Worm (Caenorhabditis elegans) whole organism, L1 larva: Measurements from ENCODE around the gene C07D8.6.

Experiments
- C34B4.2 ChIP-seq: sonication (generic microtip); optimal IDR thresholded peaks from 2 replicates; lab custom pipeline; 2017; ENCODE audit warnings: mild to moderate bottlenecking, missing genetic modification characterization, missing compliant biosample characterization
- F16B12.6 ChIP-seq: fragments of 150-350 bp; optimal IDR thresholded peaks from 2 replicates; lab custom pipeline; 2014; ENCODE audit warnings: missing biosample characterization, missing genetic modification characterization
- Y116A8C.19 ChIP-seq: sonication (generic microtip); optimal IDR thresholded peaks from 2 replicates; lab custom pipeline; 2016; ENCODE audit warnings: missing compliant biosample characterization, missing genetic modification characterization, borderline replicate concordance
- aly-2 ChIP-seq: fragments of 150-350 bp; optimal IDR thresholded peaks from 2 replicates; lab custom pipeline; 2014; ENCODE audit warnings: missing biosample characterization, missing genetic modification characterization
- blmp-1 ChIP-seq: fragments of 150-350 bp; optimal IDR thresholded peaks from 2 replicates; lab custom pipeline; 2014; ENCODE audit warnings: missing biosample characterization, missing genetic modification characterization
- ceh-63 ChIP-seq: fragments of 200-800 bp; sonication (Bioruptor generic); optimal IDR thresholded peaks from 2 replicates; lab custom pipeline; 2018; ENCODE audit warnings: mild to moderate bottlenecking, missing genetic modification characterization, missing compliant biosample characterization
- ceh-8 ChIP-seq: fragments of 200-800 bp; sonication (Bioruptor generic); optimal IDR thresholded peaks from 2 replicates; lab custom pipeline; 2018; ENCODE audit warnings: mild to moderate bottlenecking, missing genetic modification characterization, moderate library complexity, missing compliant biosample characterization
- ceh-82 ChIP-seq, 3 experiments: fragments of 150-350 bp in 1 of 3; sonication (generic microtip) in 2 of 3; optimal IDR thresholded peaks; 2 replicates each; lab custom pipeline; 2014 to 2017; ENCODE audit warnings: missing biosample characterization in 3 of 3, missing genetic modification characterization in 3 of 3
- ceh-90 ChIP-seq: sonication (generic microtip); optimal IDR thresholded peaks from 2 replicates; lab custom pipeline; 2016; ENCODE audit warnings: missing genetic modification characterization, missing compliant biosample characterization
- ces-1 ChIP-seq: fragments of 150-350 bp; optimal IDR thresholded peaks from 2 replicates; lab custom pipeline; 2014; ENCODE audit warnings: missing biosample characterization, missing genetic modification reagents, missing genetic modification characterization
- dsc-1 ChIP-seq: sonication (generic microtip); optimal IDR thresholded peaks from 2 replicates; lab custom pipeline; 2016; ENCODE audit warnings: mild to moderate bottlenecking, missing genetic modification characterization, missing compliant biosample characterization
- egl-13 ChIP-seq: sonication (generic microtip); optimal IDR thresholded peaks from 2 replicates; lab custom pipeline; 2016; ENCODE audit warnings: missing genotype, missing genetic modification reagents, missing genetic modification characterization, missing compliant biosample characterization
- egl-27 ChIP-seq, 2 experiments: fragments of 150-350 bp in 1 of 2; sonication (generic microtip); optimal IDR thresholded peaks; 3 replicates each; lab custom pipeline; 2017 to 2018; ENCODE audit warnings: missing biosample characterization in 2 of 2, missing genetic modification characterization in 2 of 2, missing genetic modification reagents in 2 of 2
- elt-3 ChIP-seq, 6 experiments: fragments of 150-350 bp in 1 of 6; sonication (generic microtip); optimal IDR thresholded peaks; 2 replicates each; lab custom pipeline; 2017 to 2018; ENCODE audit warnings: missing biosample characterization in 6 of 6, missing genetic modification characterization in 6 of 6, inconsistent platforms in 1 of 6
- ets-5 ChIP-seq: fragments of 200-800 bp; sonication (Bioruptor generic); IDR thresholded peaks from 2 replicates; pipeline ENCODE4 v1.3.6; 2022; ENCODE audit warnings: missing genetic modification characterization, missing compliant biosample characterization
- irx-1 ChIP-seq: sonication (generic microtip); optimal IDR thresholded peaks from 2 replicates; lab custom pipeline; 2016; ENCODE audit warnings: missing genetic modification characterization, missing compliant biosample characterization
- lin-13 ChIP-seq: fragments of 150-350 bp; optimal IDR thresholded peaks from 2 replicates; lab custom pipeline; 2014; ENCODE audit warnings: missing biosample characterization, missing genetic modification reagents, missing genetic modification characterization
- lin-14 ChIP-seq: fragments of 200-800 bp; sonication (Bioruptor generic); optimal IDR thresholded peaks from 2 replicates; lab custom pipeline; 2018; ENCODE audit warnings: mild to moderate bottlenecking, missing genetic modification characterization, moderate library complexity, missing compliant biosample characterization
- lin-35 ChIP-seq, 2 experiments: fragments of 150-350 bp; optimal IDR thresholded peaks; 2 replicates each; lab custom pipeline; 2014; ENCODE audit warnings: missing biosample characterization in 2 of 2, missing genetic modification characterization in 2 of 2, missing genetic modification reagents in 2 of 2
- lin-39 ChIP-seq: fragments of 150-350 bp; optimal IDR thresholded peaks from 2 replicates; lab custom pipeline; 2014; ENCODE audit warnings: missing biosample characterization, missing genetic modification reagents, missing genetic modification characterization
- lir-3 ChIP-seq: sonication (generic microtip); optimal IDR thresholded peaks from 2 replicates; lab custom pipeline; 2016; ENCODE audit warnings: mild to moderate bottlenecking, missing genetic modification characterization, moderate library complexity, missing compliant biosample characterization; ENCODE audit not compliant: poor library complexity
- mab-9 ChIP-seq: fragments of 200-800 bp; sonication (Bioruptor generic); IDR thresholded peaks from 2 replicates; pipeline ENCODE4 v1.3.6; 2022; ENCODE audit warnings: missing genetic modification reagents, missing genetic modification characterization, missing compliant biosample characterization
- mdl-1 ChIP-seq, 2 experiments: fragments of 150-350 bp; optimal IDR thresholded peaks; 2 replicates each; lab custom pipeline; 2014 to 2017; ENCODE audit warnings: missing biosample characterization in 2 of 2, missing genetic modification characterization in 2 of 2, inconsistent platforms in 1 of 2
- mef-2 ChIP-seq: fragments of 150-350 bp; optimal IDR thresholded peaks from 2 replicates; lab custom pipeline; 2014; ENCODE audit warnings: missing biosample characterization, missing genetic modification characterization
- nhr-11 ChIP-seq: fragments of 150-350 bp; optimal IDR thresholded peaks from 2 replicates; lab custom pipeline; 2014; ENCODE audit warnings: missing biosample characterization, missing genetic modification characterization
- nhr-20 ChIP-seq: sonication (generic microtip); optimal IDR thresholded peaks from 2 replicates; lab custom pipeline; 2016; ENCODE audit warnings: mild to moderate bottlenecking, missing genetic modification characterization, missing compliant biosample characterization
- nhr-28 ChIP-seq: fragments of 150-350 bp; optimal IDR thresholded peaks from 2 replicates; lab custom pipeline; 2014; ENCODE audit warnings: missing biosample characterization, missing genetic modification characterization
- nhr-47 ChIP-seq: sonication (generic microtip); optimal IDR thresholded peaks from 2 replicates; lab custom pipeline; 2016; ENCODE audit warnings: mild to moderate bottlenecking, missing genetic modification characterization, moderate library complexity, missing compliant biosample characterization
- nhr-71 ChIP-seq: sonication (generic microtip); optimal IDR thresholded peaks from 2 replicates; lab custom pipeline; 2016; ENCODE audit warnings: mild to moderate bottlenecking, missing genetic modification characterization, moderate library complexity, missing compliant biosample characterization
- nhr-76 ChIP-seq: sonication (generic microtip); optimal IDR thresholded peaks from 2 replicates; lab custom pipeline; 2017; ENCODE audit warnings: missing biosample characterization, missing genetic modification characterization
- nhr-85 ChIP-seq: sonication (generic microtip); peaks from one replicate; lab custom pipeline; 2016; ENCODE audit warnings: missing genetic modification characterization, inconsistent platforms, missing compliant biosample characterization
- nhr-90 ChIP-seq: sonication (generic microtip); optimal IDR thresholded peaks from 2 replicates; lab custom pipeline; 2016; ENCODE audit warnings: mild to moderate bottlenecking, missing genetic modification characterization, missing compliant biosample characterization; ENCODE audit not compliant: poor library complexity
- pag-3 ChIP-seq: sonication (generic microtip); optimal IDR thresholded peaks from 2 replicates; lab custom pipeline; 2017; ENCODE audit warnings: missing genetic modification characterization, mild to moderate bottlenecking, missing compliant biosample characterization, antibody characterized with exemption, borderline replicate concordance; ENCODE audit not compliant: insufficient read depth
- pqm-1 ChIP-seq: sonication (generic microtip); optimal IDR thresholded peaks from 3 replicates; lab custom pipeline; 2017; ENCODE audit warnings: missing biosample characterization, missing genetic modification characterization
- skn-1 ChIP-seq: fragments of 150-350 bp; optimal IDR thresholded peaks from 2 replicates; lab custom pipeline; 2014; ENCODE audit warnings: missing biosample characterization, missing genetic modification characterization
- snu-23 ChIP-seq: sonication (generic microtip); optimal IDR thresholded peaks from 2 replicates; lab custom pipeline; 2016; ENCODE audit warnings: missing genetic modification characterization, missing compliant biosample characterization
- sptf-1 ChIP-seq: fragments of 150-350 bp; optimal IDR thresholded peaks from 2 replicates; lab custom pipeline; 2014; ENCODE audit warnings: missing biosample characterization, missing genetic modification characterization
- sup-37 ChIP-seq: fragments of 200-800 bp; sonication (Bioruptor generic); optimal IDR thresholded peaks from 2 replicates; lab custom pipeline; 2018; ENCODE audit warnings: mild to moderate bottlenecking, missing genetic modification characterization, missing compliant biosample characterization
- tbx-2 ChIP-seq: sonication (generic microtip); optimal IDR thresholded peaks from 2 replicates; lab custom pipeline; 2016; ENCODE audit warnings: missing genetic modification characterization, missing compliant biosample characterization
- tlp-1 ChIP-seq: fragments of 150-350 bp; optimal IDR thresholded peaks from 2 replicates; lab custom pipeline; 2014; ENCODE audit warnings: missing biosample characterization, missing genetic modification characterization
- unc-86 ChIP-seq: sonication (generic microtip); optimal IDR thresholded peaks from 2 replicates; lab custom pipeline; 2016; ENCODE audit warnings: missing genetic modification characterization, missing compliant biosample characterization
- vab-15 ChIP-seq: sonication (generic microtip); optimal IDR thresholded peaks from 2 replicates; lab custom pipeline; 2017; ENCODE audit warnings: missing genotype, mild to moderate bottlenecking, missing genetic modification characterization, missing compliant biosample characterization
- ztf-4 ChIP-seq: fragments of 150-350 bp; optimal IDR thresholded peaks from 2 replicates; lab custom pipeline; 2014; ENCODE audit warnings: missing biosample characterization, missing genetic modification characterization

The C07D8.6 gene

DNA sequence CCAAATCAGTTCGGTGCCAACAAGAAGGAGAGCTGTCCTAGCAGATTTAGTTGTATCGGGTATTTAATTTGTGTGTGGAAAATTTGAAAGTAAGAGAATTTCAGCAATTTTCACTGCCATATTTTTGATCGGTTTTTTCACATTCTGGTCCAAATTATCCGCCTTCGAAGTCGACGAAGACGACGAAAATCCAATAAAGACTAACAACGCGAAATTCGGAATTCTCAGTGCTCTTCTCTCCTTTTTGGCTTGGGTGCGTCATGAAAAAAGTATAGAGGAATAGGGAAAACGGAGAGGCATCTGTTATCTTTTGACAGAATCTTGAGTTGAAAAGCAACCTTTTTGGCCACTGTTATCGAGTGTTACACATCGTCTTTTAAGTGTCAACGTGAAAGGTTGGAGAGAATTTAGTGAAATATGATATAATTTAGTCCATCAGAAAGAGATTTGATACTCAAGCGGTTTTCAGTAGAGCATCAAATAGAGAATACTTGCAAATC lies 13.2 kb upstream of the C07D8.6 start:
- no peak for TF ChIP-seq lin-35 (GFP tag; optimal IDR thresholded peaks at IDR 0.05; lab: Kevin White, UChicago)
- no peak for TF ChIP-seq F16B12.6 (tag; lab: Kevin White, UChicago)
- TF ChIP-seq lin-14 = peak; percentile 54
- TF ChIP-seq ceh-82 (tag; optimal IDR thresholded peaks at IDR 0.05; lab: Kevin White, UChicago) = peak in 1 of 3 experiments; percentile 4
- no peak for TF ChIP-seq lin-13 (GFP tag; lab: Kevin White, UChicago)
- TF ChIP-seq, all 84 proteins: peak for 2

DNA sequence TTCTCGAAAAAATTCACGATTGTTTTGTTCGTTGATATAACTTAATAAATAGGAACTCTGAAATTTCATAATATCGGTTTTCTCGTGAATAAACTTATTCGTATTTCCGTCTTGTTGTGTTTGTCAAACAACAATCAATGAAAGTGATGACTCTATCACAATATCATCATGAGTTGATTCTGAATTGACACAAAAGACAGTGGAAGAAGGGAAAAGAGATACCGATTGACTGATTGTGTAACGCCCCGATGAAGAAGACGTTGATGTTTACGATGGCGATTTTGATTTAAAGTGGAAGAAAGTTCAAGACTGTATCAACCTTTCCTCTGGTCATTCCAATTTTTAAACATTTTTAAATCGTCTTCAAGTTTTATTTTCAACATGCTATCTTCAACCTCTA lies 11.7 kb upstream of the C07D8.6 start, which contains the start of gene ttr-59:
ttr-59 (plus strand) TSS at position 218 of the 400 bp plus-strand sequence.
- TF ChIP-seq blmp-1 (tag; lab: Kevin White, UChicago) (peak; percentile 88), C34B4.2 (tag; lab: Kevin White, UChicago) (no peak), lin-35 (GFP tag; optimal IDR thresholded peaks at IDR 0.05; lab: Kevin White, UChicago) (peak in 1 of 2 experiments; percentile 19), nhr-85 (peak; percentile 72), tbx-2 (tag; lab: Kevin White, UChicago) (no peak), aly-2 (tag; lab: Kevin White, UChicago) (no peak), lin-14 (peak; percentile 35), elt-3 (tag; optimal IDR thresholded peaks at IDR 0.05; lab: Kevin White, UChicago) (peak in 2 of 6 experiments; percentile 9 to 64), nhr-28 (tag; lab: Kevin White, UChicago) (no peak), nhr-71 (tag; lab: Kevin White, UChicago) (peak; percentile 0), pqm-1 (tag; lab: Kevin White, UChicago) (no peak), skn-1 (tag; lab: Kevin White, UChicago) (peak; percentile 24), snu-23 (peak; percentile 19), mab-9 (GFP tag; lab: Robert Waterston, UW) (no peak)

DNA sequence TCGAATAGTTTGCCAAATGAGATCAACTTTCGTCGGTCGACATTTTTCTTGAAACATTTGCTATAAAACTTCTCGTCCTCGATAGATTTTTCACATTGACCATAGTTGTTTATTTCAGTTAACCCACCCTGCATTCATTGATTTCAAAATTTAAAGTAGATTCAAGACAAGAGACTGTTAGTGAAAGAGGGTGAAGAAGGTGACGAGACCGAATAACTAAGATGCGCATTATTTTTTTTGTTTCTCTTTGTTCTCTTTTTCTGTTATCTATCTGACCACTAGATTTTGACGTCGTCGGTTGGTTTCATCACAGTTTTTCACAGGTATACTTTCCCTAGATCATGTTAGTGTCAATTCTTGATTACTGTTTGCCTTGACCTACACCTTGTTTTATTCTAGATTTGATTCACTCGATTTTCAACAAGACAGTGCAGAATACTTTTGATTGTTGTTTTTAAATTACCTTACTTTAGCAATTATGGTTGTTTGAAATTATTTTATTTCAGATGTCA lies 10.6 kb upstream of the C07D8.6 start, which contains the start of gene ttr-30:
ttr-30 (plus strand) TSS at position 265 of the 512 bp plus-strand sequence.
- peak; percentile 6 for TF ChIP-seq lin-14
- no peak for TF ChIP-seq ceh-8 (GFP tag; lab: Kevin White, UChicago)
- peak; percentile 34 for TF ChIP-seq blmp-1 (tag; lab: Kevin White, UChicago)
- no peak for TF ChIP-seq dsc-1
- no peak for TF ChIP-seq ets-5
- TF ChIP-seq nhr-28 (tag; lab: Kevin White, UChicago) = no peak
- TF ChIP-seq pag-3 (tag; lab: Kevin White, UChicago) = no peak
- no peak for TF ChIP-seq ces-1 (GFP tag; lab: Kevin White, UChicago)
- no peak for TF ChIP-seq egl-27 (tag; optimal IDR thresholded peaks at IDR 0.05; lab: Kevin White, UChicago)
- no peak for TF ChIP-seq irx-1 (tag; lab: Kevin White, UChicago)
- TF ChIP-seq aly-2 (tag; lab: Kevin White, UChicago) = no peak
- TF ChIP-seq elt-3 (tag; optimal IDR thresholded peaks at IDR 0.05; lab: Kevin White, UChicago) = peak in 1 of 6 experiments; percentile 64
- no peak for TF ChIP-seq unc-86
- TF ChIP-seq nhr-85 = peak; percentile 58
- TF ChIP-seq nhr-20 (tag; lab: Kevin White, UChicago) = no peak
- TF ChIP-seq Y116A8C.19 (tag; lab: Kevin White, UChicago) = no peak
- TF ChIP-seq, all 84 proteins: peak for 4

DNA sequence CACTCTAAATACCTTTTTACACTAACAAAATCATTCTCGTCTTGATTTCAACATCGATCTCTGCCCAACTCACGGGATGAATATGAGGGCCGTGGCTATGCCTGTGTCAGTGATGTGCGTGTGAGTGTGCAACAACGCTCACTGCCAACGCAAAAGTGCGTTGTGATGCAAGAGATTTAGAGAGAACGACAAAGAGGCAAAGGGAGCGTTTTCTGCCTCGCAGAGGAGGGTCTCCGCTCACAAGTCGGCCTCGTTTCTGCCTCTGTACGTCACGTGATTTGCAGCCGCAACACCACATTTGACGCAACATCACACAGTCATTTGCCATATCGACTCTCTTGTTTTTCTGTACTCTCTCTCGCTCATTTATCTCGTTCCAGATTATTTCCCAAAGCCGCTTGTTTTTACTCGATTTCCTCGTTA lies 7.0 kb upstream of the C07D8.6 start, which contains the start of gene epg-7:
epg-7 (plus strand) TSS at position 413 of the 423 bp plus-strand sequence.
- peak; percentile 99 for TF ChIP-seq snu-23
- TF ChIP-seq ceh-90 (tag; lab: Kevin White, UChicago) = no peak
- peak; percentile 88 for TF ChIP-seq sup-37 (GFP tag; lab: Kevin White, UChicago)
- TF ChIP-seq pag-3 (tag; lab: Kevin White, UChicago) = no peak
- TF ChIP-seq mdl-1 (tag; optimal IDR thresholded peaks at IDR 0.05; lab: Kevin White, UChicago) = peak; percentile 93 to 98
- no peak for TF ChIP-seq ceh-63 (GFP tag; lab: Kevin White, UChicago)
- peak; percentile 87 for TF ChIP-seq lin-39 (tag; lab: Kevin White, UChicago)
- no peak for TF ChIP-seq sptf-1 (tag; lab: Kevin White, UChicago)
- peak; percentile 98 for TF ChIP-seq tbx-2 (tag; lab: Kevin White, UChicago)
- TF ChIP-seq tlp-1 (tag; lab: Kevin White, UChicago) = no peak
- peak; percentile 97 for TF ChIP-seq nhr-47 (tag; lab: Kevin White, UChicago)
- peak; percentile 80 for TF ChIP-seq lir-3 (tag; lab: Kevin White, UChicago)
- TF ChIP-seq pqm-1 (tag; lab: Kevin White, UChicago) = no peak
- peak; percentile 94 for TF ChIP-seq unc-86
- peak; percentile 95 for TF ChIP-seq nhr-90 (tag; lab: Kevin White, UChicago)
- TF ChIP-seq C34B4.2 (tag; lab: Kevin White, UChicago) = no peak
- TF ChIP-seq mab-9 (GFP tag; lab: Robert Waterston, UW) = peak; percentile 88
- TF ChIP-seq vab-15 (tag; lab: Kevin White, UChicago) = no peak
- TF ChIP-seq ztf-4 (tag; lab: Kevin White, UChicago) = peak; percentile 96
- peak; percentile 50 for TF ChIP-seq skn-1 (tag; lab: Kevin White, UChicago)
- TF ChIP-seq mef-2 (tag; lab: Kevin White, UChicago) = peak; percentile 73
- no peak for TF ChIP-seq nhr-76
- TF ChIP-seq egl-13 (tag; lab: Kevin White, UChicago) = peak; percentile 95
- peak; percentile 71 for TF ChIP-seq nhr-11 (tag; lab: Kevin White, UChicago)
